Fruit fly (Drosophila melanogaster) whole organism, prepupa: ENCODE data around the gene RhoGEF4.

Experiments
- Blimp-1 ChIP-seq: fragments of 200-800 bp; sonication (Bioruptor generic); optimal IDR thresholded peaks from 3 replicates; lab custom pipeline; 2017; ENCODE audit warnings: missing biosample characterization, missing genetic modification characterization, mild to moderate bottlenecking, moderate library complexity, missing genetic modification reagents
- CG10669 ChIP-seq: fragments of 200-800 bp; sonication (Bioruptor generic); optimal IDR thresholded peaks from 3 replicates; lab custom pipeline; 2018; ENCODE audit warnings: missing biosample characterization, mild to moderate bottlenecking, missing genetic modification characterization, moderate library complexity
- CG11294 ChIP-seq: fragments of 200-800 bp; sonication (Bioruptor generic); IDR thresholded peaks from 2 replicates; pipeline ENCODE4 v1.3.6; 2022; ENCODE audit warnings: missing biosample characterization, missing genetic modification characterization
- CG11762 ChIP-seq: fragments of 200-800 bp; sonication (Bioruptor generic); optimal IDR thresholded peaks from 3 replicates; lab custom pipeline; 2016; ENCODE audit warnings: missing biosample characterization, missing genetic modification characterization; ENCODE audit not compliant: insufficient read depth
- CG11902 ChIP-seq: fragments of 200-800 bp; sonication (Bioruptor generic); optimal IDR thresholded peaks from 3 replicates; lab custom pipeline; 2016; ENCODE audit warnings: missing biosample characterization, missing genetic modification characterization
- CG15336 ChIP-seq: fragments of 200-800 bp; sonication (Bioruptor generic); IDR thresholded peaks from 2 replicates; pipeline ENCODE4 v1.3.6; 2022; ENCODE audit warnings: missing biosample characterization, missing genetic modification characterization
- CG1621 ChIP-seq: fragments of 200-800 bp; sonication (Bioruptor generic); optimal IDR thresholded peaks from 3 replicates; lab custom pipeline; 2018; ENCODE audit warnings: missing biosample characterization, mild to moderate bottlenecking, missing genetic modification characterization
- CG16779 ChIP-seq: fragments of 200-800 bp; sonication (Bioruptor generic); optimal IDR thresholded peaks from 3 replicates; lab custom pipeline; 2017; ENCODE audit warnings: missing biosample characterization, mild to moderate bottlenecking, missing genetic modification characterization
- CG3032 ChIP-seq: fragments of 200-800 bp; optimal IDR thresholded peaks from 2 replicates; lab custom pipeline; 2019; ENCODE audit warnings: missing biosample characterization, mild to moderate bottlenecking, missing genetic modification characterization, moderate library complexity
- CG31627 ChIP-seq: fragments of 200-800 bp; sonication (Bioruptor generic); optimal IDR thresholded peaks from 3 replicates; lab custom pipeline; 2016; ENCODE audit warnings: missing biosample characterization, missing genetic modification characterization
- CG32006 ChIP-seq: fragments of 200-800 bp; sonication (Bioruptor generic); optimal IDR thresholded peaks from 3 replicates; lab custom pipeline; 2017; ENCODE audit warnings: missing biosample characterization, mild to moderate bottlenecking, missing genetic modification characterization
- CG34406 ChIP-seq: fragments of 200-800 bp; sonication (Bioruptor generic); optimal IDR thresholded peaks from 3 replicates; lab custom pipeline; 2016; ENCODE audit warnings: missing biosample characterization, missing genetic modification characterization
- CG3919 ChIP-seq: fragments of 200-800 bp; sonication (Bioruptor generic); optimal IDR thresholded peaks from 3 replicates; lab custom pipeline; 2016; ENCODE audit warnings: missing biosample characterization, missing genetic modification characterization
- CG6163 ChIP-seq: fragments of 200-800 bp; sonication (Bioruptor generic); IDR thresholded peaks from 3 replicates; pipeline ENCODE4 v1.3.6; 2022; ENCODE audit warnings: missing biosample characterization, missing genetic modification characterization
- CG6276 ChIP-seq: fragments of 200-800 bp; sonication (Bioruptor generic); optimal IDR thresholded peaks from 2 replicates; lab custom pipeline; 2017; ENCODE audit warnings: missing biosample characterization, mild to moderate bottlenecking, missing genetic modification characterization
- CG6792 ChIP-seq: fragments of 200-800 bp; sonication (Bioruptor generic); optimal IDR thresholded peaks from 3 replicates; lab custom pipeline; 2016; ENCODE audit warnings: missing biosample characterization, missing genetic modification characterization
- CG7368 ChIP-seq: fragments of 200-800 bp; sonication (Bioruptor generic); optimal IDR thresholded peaks from 3 replicates; lab custom pipeline; 2016; ENCODE audit warnings: missing biosample characterization, missing genetic modification characterization
- CG8119 ChIP-seq: fragments of 200-800 bp; sonication (Bioruptor generic); IDR thresholded peaks from 3 replicates; pipeline ENCODE4 v1.3.6; 2022; ENCODE audit warnings: missing biosample characterization, missing genetic modification characterization
- CG8319 ChIP-seq: fragments of 200-800 bp; sonication (Bioruptor generic); optimal IDR thresholded peaks from 3 replicates; lab custom pipeline; 2016; ENCODE audit warnings: missing biosample characterization, missing genetic modification characterization
- CG8632 ChIP-seq: fragments of 200-800 bp; sonication (Bioruptor generic); optimal IDR thresholded peaks from 3 replicates; lab custom pipeline; 2016; ENCODE audit warnings: missing biosample characterization, missing genetic modification characterization
- CG9139 ChIP-seq: fragments of 200-800 bp; sonication (Bioruptor generic); optimal IDR thresholded peaks from 3 replicates; lab custom pipeline; 2017; ENCODE audit warnings: missing biosample characterization, mild to moderate bottlenecking, missing genetic modification characterization
- Eip75B ChIP-seq: fragments of 200-800 bp; sonication (Bioruptor generic); optimal IDR thresholded peaks from 3 replicates; lab custom pipeline; 2016; ENCODE audit warnings: missing biosample characterization, missing genetic modification characterization
- Eip78C ChIP-seq: fragments of 200-800 bp; sonication (Bioruptor generic); peaks from one replicate; lab custom pipeline; 2016; ENCODE audit warnings: missing biosample characterization, missing genetic modification characterization
- Eip93F ChIP-seq: fragments of 200-800 bp; sonication (Bioruptor generic); optimal IDR thresholded peaks from 2 replicates; lab custom pipeline; 2016; ENCODE audit warnings: missing biosample characterization, mild to moderate bottlenecking, missing genetic modification characterization
- Ets96B ChIP-seq: fragments of 200-800 bp; optimal IDR thresholded peaks from 2 replicates; lab custom pipeline; 2019; ENCODE audit warnings: missing biosample characterization, mild to moderate bottlenecking, missing genetic modification characterization, moderate library complexity
- Gug ChIP-seq: fragments of 200-800 bp; sonication (Bioruptor generic); IDR thresholded peaks from 2 replicates; pipeline ENCODE4 v1.3.6; 2022; ENCODE audit warnings: missing biosample characterization, missing genetic modification characterization
- Hr39 ChIP-seq: fragments of 200-800 bp; sonication (Bioruptor generic); optimal IDR thresholded peaks from 2 replicates; lab custom pipeline; 2016; ENCODE audit warnings: missing biosample characterization, missing genetic modification characterization
- Hr4 ChIP-seq: fragments of 200-800 bp; sonication (Bioruptor generic); optimal IDR thresholded peaks from 3 replicates; lab custom pipeline; 2016; ENCODE audit warnings: missing biosample characterization, missing genetic modification characterization
- Met ChIP-seq: fragments of 200-800 bp; sonication (Bioruptor generic); optimal IDR thresholded peaks from 3 replicates; lab custom pipeline; 2016; ENCODE audit warnings: missing biosample characterization, missing genetic modification characterization
- OdsH ChIP-seq: fragments of 200-800 bp; sonication (Bioruptor generic); optimal IDR thresholded peaks from 3 replicates; lab custom pipeline; 2016; ENCODE audit warnings: missing biosample characterization, missing genetic modification characterization
- Smox ChIP-seq: fragments of 200-800 bp; sonication (Bioruptor generic); optimal IDR thresholded peaks from 3 replicates; lab custom pipeline; 2016; ENCODE audit warnings: missing biosample characterization, missing genetic modification characterization
- Sox102F ChIP-seq: fragments of 200-800 bp; sonication (Bioruptor generic); optimal IDR thresholded peaks from 2 replicates; lab custom pipeline; 2016; ENCODE audit warnings: missing biosample characterization, mild to moderate bottlenecking, missing genetic modification characterization
- Sox14 ChIP-seq: fragments of 200-800 bp; sonication (Bioruptor generic); optimal IDR thresholded peaks from 3 replicates; lab custom pipeline; 2016; ENCODE audit warnings: missing biosample characterization, missing genetic modification characterization
- Sox15 ChIP-seq: fragments of 200-800 bp; sonication (Bioruptor generic); optimal IDR thresholded peaks from 3 replicates; lab custom pipeline; 2016; ENCODE audit warnings: missing biosample characterization, missing genetic modification characterization
- achi ChIP-seq: fragments of 200-800 bp; sonication (Bioruptor generic); optimal IDR thresholded peaks from 3 replicates; lab custom pipeline; 2016; ENCODE audit warnings: missing biosample characterization, missing genetic modification characterization
- acj6 ChIP-seq: fragments of 200-800 bp; sonication (Bioruptor generic); optimal IDR thresholded peaks from 3 replicates; lab custom pipeline; 2016; ENCODE audit warnings: missing biosample characterization, missing genetic modification characterization
- cyc ChIP-seq: fragments of 200-800 bp; sonication (Bioruptor generic); optimal IDR thresholded peaks from 3 replicates; lab custom pipeline; 2016; ENCODE audit warnings: missing biosample characterization, missing genetic modification characterization
- dsx ChIP-seq: fragments of 200-800 bp; optimal IDR thresholded peaks from 3 replicates; lab custom pipeline; 2019; ENCODE audit warnings: missing biosample characterization, mild to moderate bottlenecking, missing genetic modification characterization, moderate library complexity; ENCODE audit not compliant: poor library complexity, severe bottlenecking
- eg ChIP-seq: fragments of 200-800 bp; sonication (Bioruptor generic); IDR thresholded peaks from 3 replicates; pipeline ENCODE4 v1.3.6; 2022; ENCODE audit warnings: missing biosample characterization, missing genetic modification characterization
- esn ChIP-seq: fragments of 200-800 bp; sonication (Bioruptor generic); optimal IDR thresholded peaks from 2 replicates; lab custom pipeline; 2016; ENCODE audit warnings: missing biosample characterization, mild to moderate bottlenecking, missing genetic modification characterization, moderate library complexity
- fd59A ChIP-seq: fragments of 200-800 bp; sonication (Bioruptor generic); optimal IDR thresholded peaks from 2 replicates; lab custom pipeline; 2017; ENCODE audit warnings: missing biosample characterization, mild to moderate bottlenecking, missing genetic modification characterization, missing genetic modification reagents
- fd85E ChIP-seq: fragments of 200-800 bp; sonication (Bioruptor generic); optimal IDR thresholded peaks from 3 replicates; lab custom pipeline; 2016; ENCODE audit warnings: missing biosample characterization, missing genetic modification characterization
- fkh ChIP-seq: fragments of 200-800 bp; sonication (Bioruptor generic); optimal IDR thresholded peaks from 3 replicates; lab custom pipeline; 2017; ENCODE audit warnings: missing biosample characterization, mild to moderate bottlenecking, missing genetic modification characterization, moderate library complexity
- lz ChIP-seq: fragments of 200-800 bp; sonication (Bioruptor generic); optimal IDR thresholded peaks from 3 replicates; lab custom pipeline; 2016; ENCODE audit warnings: missing biosample characterization, missing genetic modification characterization
- net ChIP-seq: fragments of 200-800 bp; sonication (Bioruptor generic); optimal IDR thresholded peaks from 3 replicates; lab custom pipeline; 2016; ENCODE audit warnings: missing biosample characterization, missing genetic modification characterization
- pdm3 ChIP-seq: fragments of 200-800 bp; sonication (Bioruptor generic); optimal IDR thresholded peaks from 3 replicates; lab custom pipeline; 2016; ENCODE audit warnings: missing biosample characterization, missing genetic modification characterization
- spab ChIP-seq: fragments of 200-800 bp; sonication (Bioruptor generic); optimal IDR thresholded peaks from 2 replicates; lab custom pipeline; 2017; ENCODE audit warnings: missing biosample characterization, mild to moderate bottlenecking, missing genetic modification characterization, missing genetic modification reagents
- ss ChIP-seq, 2 experiments: fragments of 200-800 bp; sonication (Bioruptor generic); optimal IDR thresholded peaks; 2 replicates in 1 of 2; 3 replicates in 1 of 2; lab custom pipeline; 2017 to 2018; ENCODE audit warnings: mild to moderate bottlenecking in 2 of 2, missing biosample characterization in 2 of 2, missing genetic modification characterization in 2 of 2, moderate library complexity in 1 of 2
- topi ChIP-seq: fragments of 200-800 bp; sonication (Bioruptor generic); optimal IDR thresholded peaks from 3 replicates; lab custom pipeline; 2016; ENCODE audit warnings: missing biosample characterization, missing genetic modification characterization
- vri ChIP-seq: fragments of 200-800 bp; sonication (Bioruptor generic); optimal IDR thresholded peaks from 3 replicates; lab custom pipeline; 2016; ENCODE audit warnings: missing biosample characterization, mild to moderate bottlenecking, missing genetic modification characterization

RhoGEF4 gene

dm6 chr3L:7323348-7323747 lies at the start of gene RhoGEF4, which contains the start of gene Rint1:
TSS of gene RhoGEF4 (minus strand) at chr3L:7323411.
TSS of gene Rint1 (plus strand) at chr3L:7323619.
- TF ChIP-seq topi (GFP tag; lab: Kevin White, UChicago) (no peak), eg (GFP tag; lab: Robert Waterston, UW) (peak; percentile 52; the same call in 2 of the 3 replicates), CG6792 (peak; percentile 10), CG6276 (GFP tag; lab: Kevin White, UChicago) (no peak), CG9139 (no peak), CG11902 (GFP tag; lab: Kevin White, UChicago) (peak; percentile 44), CG11762 (GFP tag; lab: Kevin White, UChicago) (no peak), Eip75B (GFP tag; lab: Kevin White, UChicago) (no peak), Blimp-1 (no peak), fd59A (GFP tag; lab: Kevin White, UChicago) (no peak), CG3032 (tag; lab: Kevin White, UChicago) (peak; percentile 58), lz (GFP tag; lab: Kevin White, UChicago) (peak; percentile 60), fd85E (GFP tag; lab: Kevin White, UChicago) (no peak), Hr4 (no peak), fkh (no peak), Sox14 (GFP tag; lab: Kevin White, UChicago) (peak; percentile 61), Hr39 (peak; percentile 57), Ets96B (tag; lab: Kevin White, UChicago) (peak; percentile 33), Smox (GFP tag; lab: Kevin White, UChicago) (no peak), net (peak; percentile 16), CG8632 (GFP tag; lab: Kevin White, UChicago) (no peak), CG10669 (peak; percentile 6), CG8319 (no peak), dsx (GFP tag; lab: Kevin White, UChicago) (peak; percentile 6), Eip93F (GFP tag; lab: Kevin White, UChicago) (no peak), Eip78C (GFP tag; lab: Kevin White, UChicago) (peak; percentile 76), CG31627 (GFP tag; lab: Kevin White, UChicago) (peak; percentile 63), achi (peak; percentile 39), CG8119 (GFP tag; lab: Robert Waterston, UW) (no peak), Sox15 (GFP tag; lab: Kevin White, UChicago) (peak; percentile 45), pdm3 (GFP tag; lab: Kevin White, UChicago) (no peak), vri (GFP tag; lab: Kevin White, UChicago) (no peak), Gug (peak; percentile 60), esn (GFP tag; lab: Kevin White, UChicago) (peak; percentile 54), CG16779 (tag; lab: Kevin White, UChicago) (no peak), CG7368 (GFP tag; lab: Kevin White, UChicago) (no peak), cyc (GFP tag; lab: Kevin White, UChicago) (peak; percentile 64), Met (GFP tag; lab: Kevin White, UChicago) (no peak), spab (GFP tag; lab: Kevin White, UChicago) (no peak), Sox102F (GFP tag; lab: Kevin White, UChicago) (no peak), CG15336 (GFP tag; lab: Robert Waterston, UW) (no peak), acj6 (peak; percentile 57), CG6163 (GFP tag; lab: Robert Waterston, UW) (peak; percentile 55; the same call in 1 of the 3 replicates), CG11294 (GFP tag; lab: Robert Waterston, UW) (no peak), CG32006 (GFP tag; lab: Kevin White, UChicago) (no peak), CG3919 (GFP tag; lab: Kevin White, UChicago) (peak; percentile 40), ss (GFP tag; optimal IDR thresholded peaks at IDR 0.05; lab: Kevin White, UChicago) (no peak), CG1621 (tag; lab: Kevin White, UChicago) (peak; percentile 1), CG34406 (GFP tag; lab: Kevin White, UChicago) (peak; percentile 32), OdsH (GFP tag; lab: Kevin White, UChicago) (no peak)
